Worm (Caenorhabditis elegans): ENCODE results near the gene manf-1.

DNA sequence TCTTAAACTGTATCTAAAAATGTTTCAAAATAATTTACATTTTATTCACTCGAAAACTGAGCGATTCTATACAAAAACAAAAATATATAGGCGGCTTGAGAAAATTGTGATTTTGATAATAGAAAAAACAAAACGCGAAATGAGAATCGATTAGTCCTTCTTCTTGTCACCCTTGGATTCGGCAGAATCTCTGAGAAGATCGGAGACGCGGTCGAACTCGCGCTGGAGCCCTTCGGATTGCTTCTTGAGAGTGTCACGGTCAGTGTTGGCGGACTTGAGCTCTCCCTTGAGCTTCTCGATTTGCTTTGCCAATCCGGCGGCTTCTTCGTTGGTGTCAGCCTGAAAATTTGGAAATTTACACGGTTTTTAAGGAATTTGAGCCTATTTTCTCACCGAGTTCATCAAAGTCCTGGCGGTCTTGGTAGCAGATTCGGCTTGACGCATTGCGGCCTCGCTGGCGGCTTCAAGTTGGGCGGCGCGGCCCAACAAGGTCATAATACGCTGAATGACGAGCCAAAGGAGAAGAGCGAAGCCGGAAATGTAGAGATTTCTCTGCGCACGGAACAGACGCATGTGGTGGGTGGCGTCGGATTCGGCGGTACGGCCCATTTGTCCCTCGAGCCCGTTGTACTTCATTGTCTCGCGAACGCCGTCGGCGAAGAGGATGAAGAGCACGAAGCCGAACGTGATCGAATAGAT is 36.5 kb downstream of the manf-1 start:
- TF ChIP-seq flt-1 (GFP tag; IDR thresholded peaks at IDR 0.05) (no peak), T22C8.4 (GFP tag; IDR thresholded peaks at IDR 0.05) (no peak)

Data from whole organism, midembryonic.